Fruit fly (Drosophila melanogaster) whole organism, embryonic: Measurements from ENCODE around the gene CG18662.

ENCODE experiments used
- Adf1 ChIP-seq: fragments of 200-800 bp; sonication (Bioruptor generic); IDR thresholded peaks from 2 replicates; pipeline ENCODE4 v1.3.6; 2022; ENCODE audit warnings: missing biosample characterization, missing genetic modification characterization
- Bgb ChIP-seq: fragments of 200-800 bp; sonication (Bioruptor generic); IDR thresholded peaks from 2 replicates; pipeline ENCODE4 v1.3.6; 2022; ENCODE audit warnings: missing biosample characterization, missing genetic modification characterization; ENCODE audit not compliant: partially characterized antibody
- Bteb2 ChIP-seq: fragments of 200-800 bp; sonication (Bioruptor generic); optimal IDR thresholded peaks from 2 replicates; lab custom pipeline; 2016; ENCODE audit warnings: missing biosample characterization, missing genetic modification characterization
- CG11247 ChIP-seq: fragments of 200-800 bp; sonication (Bioruptor generic); IDR thresholded peaks from 2 replicates; pipeline ENCODE4 v1.3.6; 2022; ENCODE audit warnings: missing biosample characterization, missing genetic modification characterization
- CG11456 ChIP-seq: fragments of 200-800 bp; sonication (Bioruptor generic); IDR thresholded peaks from 3 replicates; pipeline ENCODE4 v1.3.6; 2022; ENCODE audit warnings: missing biosample characterization, missing genetic modification characterization
- CG11504 ChIP-seq: fragments of 200-800 bp; sonication (Bioruptor generic); optimal IDR thresholded peaks from 3 replicates; lab custom pipeline; 2019; ENCODE audit warnings: missing biosample characterization, mild to moderate bottlenecking, missing genetic modification characterization, moderate library complexity
- CG12744 ChIP-seq: fragments of 200-800 bp; sonication (Bioruptor generic); optimal IDR thresholded peaks from 2 replicates; lab custom pipeline; 2016; ENCODE audit warnings: missing biosample characterization, missing genetic modification characterization
- CG1529 ChIP-seq: fragments of 200-800 bp; sonication (Bioruptor generic); optimal IDR thresholded peaks from 3 replicates; lab custom pipeline; 2018; ENCODE audit warnings: missing biosample characterization, missing genetic modification characterization
- CG17568 ChIP-seq: fragments of 200-800 bp; sonication (Bioruptor generic); optimal IDR thresholded peaks from 2 replicates; lab custom pipeline; 2018; ENCODE audit warnings: missing biosample characterization, mild to moderate bottlenecking, missing genetic modification characterization, moderate library complexity
- CG17802 ChIP-seq: fragments of 200-800 bp; sonication (Bioruptor generic); optimal IDR thresholded peaks from 2 replicates; lab custom pipeline; 2018; ENCODE audit warnings: missing biosample characterization, mild to moderate bottlenecking, missing genetic modification characterization, moderate library complexity
- CG2129 ChIP-seq: fragments of 200-800 bp; sonication (Bioruptor generic); IDR thresholded peaks from 2 replicates; pipeline ENCODE4 v1.3.6; 2022; ENCODE audit warnings: missing biosample characterization, missing genetic modification characterization; ENCODE audit not compliant: partially characterized antibody
- CG2875 ChIP-seq: fragments of 200-800 bp; sonication (Bioruptor generic); optimal IDR thresholded peaks from 2 replicates; lab custom pipeline; 2017; ENCODE audit warnings: missing biosample characterization, mild to moderate bottlenecking, missing genetic modification characterization, missing genetic modification reagents
- CG3163 ChIP-seq: fragments of 200-800 bp; sonication (Bioruptor generic); optimal IDR thresholded peaks from 3 replicates; lab custom pipeline; 2016; ENCODE audit warnings: missing biosample characterization, missing genetic modification characterization
- CG3838 ChIP-seq: fragments of 200-800 bp; sonication (Bioruptor generic); optimal IDR thresholded peaks from 3 replicates; lab custom pipeline; 2016; ENCODE audit warnings: missing biosample characterization, missing genetic modification characterization
- CG3847 ChIP-seq: fragments of 200-800 bp; sonication (Bioruptor generic); IDR thresholded peaks from 2 replicates; pipeline ENCODE4 v1.3.6; 2022; ENCODE audit warnings: missing biosample characterization, missing genetic modification characterization
- CG42726 ChIP-seq: fragments of 200-800 bp; sonication (Bioruptor generic); IDR thresholded peaks from 2 replicates; pipeline ENCODE4 v1.3.6; 2022; ENCODE audit warnings: missing biosample characterization, missing genetic modification characterization; ENCODE audit not compliant: partially characterized antibody
- CG4404 ChIP-seq: fragments of 200-800 bp; sonication (Bioruptor generic); IDR thresholded peaks from 2 replicates; pipeline ENCODE4 v1.3.6; 2022; ENCODE audit warnings: missing biosample characterization, missing genetic modification characterization
- CG6791 ChIP-seq: fragments of 200-800 bp; sonication (Bioruptor generic); IDR thresholded peaks from 3 replicates; pipeline ENCODE4 v1.3.6; 2022; ENCODE audit warnings: missing biosample characterization, missing genetic modification characterization; ENCODE audit not compliant: partially characterized antibody
- CG7987 ChIP-seq: fragments of 200-800 bp; sonication (Bioruptor generic); optimal IDR thresholded peaks from 2 replicates; lab custom pipeline; 2018; ENCODE audit warnings: missing biosample characterization, mild to moderate bottlenecking, missing genetic modification characterization, moderate library complexity
- CG9215 ChIP-seq: fragments of 200-800 bp; sonication (Bioruptor generic); IDR thresholded peaks from 2 replicates; pipeline ENCODE4 v1.3.6; 2022; ENCODE audit warnings: missing biosample characterization, missing genetic modification characterization
- E2f1 ChIP-seq: fragments of 200-800 bp; sonication (Bioruptor generic); IDR thresholded peaks from 2 replicates; pipeline ENCODE4 v1.3.6; 2022; ENCODE audit warnings: missing biosample characterization, missing genetic modification characterization
- Fer2 ChIP-seq: fragments of 200-800 bp; sonication (Bioruptor generic); optimal IDR thresholded peaks from 2 replicates; lab custom pipeline; 2018; ENCODE audit warnings: missing biosample characterization, mild to moderate bottlenecking, missing genetic modification characterization, moderate library complexity
- Gug ChIP-seq: fragments of 200-800 bp; sonication (Bioruptor generic); IDR thresholded peaks from 4 replicates; pipeline ENCODE4 v1.3.6; 2022; ENCODE audit warnings: missing biosample characterization, missing genetic modification characterization
- Hand ChIP-seq: fragments of 200-800 bp; sonication (Bioruptor generic); optimal IDR thresholded peaks from 2 replicates; lab custom pipeline; 2017; ENCODE audit warnings: mild to moderate bottlenecking, missing biosample characterization, missing genetic modification reagents, missing genetic modification characterization
- Hsf ChIP-seq: fragments of 200-800 bp; sonication (Bioruptor generic); optimal IDR thresholded peaks from 3 replicates; lab custom pipeline; 2016; ENCODE audit warnings: missing biosample characterization, missing genetic modification characterization
- NC2α ChIP-seq: fragments of 200-800 bp; sonication (Bioruptor generic); optimal IDR thresholded peaks from 2 replicates; lab custom pipeline; 2016; ENCODE audit warnings: missing biosample characterization, missing genetic modification characterization
- NfI ChIP-seq: fragments of 200-800 bp; sonication (Bioruptor generic); optimal IDR thresholded peaks from 3 replicates; lab custom pipeline; 2018; ENCODE audit warnings: missing biosample characterization, mild to moderate bottlenecking, missing genetic modification characterization, moderate library complexity
- Oaz ChIP-seq: fragments of 200-800 bp; sonication (Bioruptor generic); IDR thresholded peaks from 2 replicates; pipeline ENCODE4 v1.3.6; 2022; ENCODE audit warnings: missing biosample characterization, missing genetic modification characterization
- al ChIP-seq: fragments of 200-800 bp; sonication (Bioruptor generic); IDR thresholded peaks from 2 replicates; pipeline ENCODE4 v1.3.6; 2022; ENCODE audit warnings: missing biosample characterization, missing genetic modification characterization
- cato ChIP-seq: fragments of 200-800 bp; sonication (Bioruptor generic); optimal IDR thresholded peaks from 2 replicates; lab custom pipeline; 2016; ENCODE audit warnings: missing biosample characterization, missing genetic modification characterization, borderline replicate concordance
- caup ChIP-seq: fragments of 200-800 bp; sonication (Bioruptor generic); optimal IDR thresholded peaks from 3 replicates; lab custom pipeline; 2017; ENCODE audit warnings: missing biosample characterization, mild to moderate bottlenecking, missing genetic modification characterization, moderate library complexity; ENCODE audit not compliant: severe bottlenecking
- cg ChIP-seq: fragments of 200-800 bp; sonication (Bioruptor generic); optimal IDR thresholded peaks from 3 replicates; lab custom pipeline; 2019; ENCODE audit warnings: missing biosample characterization, mild to moderate bottlenecking, missing genetic modification characterization, moderate library complexity
- chm ChIP-seq: fragments of 200-800 bp; sonication (Bioruptor generic); IDR thresholded peaks from 2 replicates; pipeline ENCODE4 v1.3.6; 2022; ENCODE audit warnings: missing biosample characterization, missing genetic modification characterization
- dati ChIP-seq: fragments of 200-800 bp; sonication (Bioruptor generic); IDR thresholded peaks from 2 replicates; pipeline ENCODE4 v1.3.6; 2022; ENCODE audit warnings: missing biosample characterization, missing genetic modification characterization
- eyg ChIP-seq: fragments of 200-800 bp; sonication (Bioruptor generic); optimal IDR thresholded peaks from 3 replicates; lab custom pipeline; 2016; ENCODE audit warnings: missing biosample characterization, missing genetic modification characterization
- gcm ChIP-seq: fragments of 200-800 bp; sonication (Bioruptor generic); optimal IDR thresholded peaks from 2 replicates; lab custom pipeline; 2019; ENCODE audit warnings: missing biosample characterization, mild to moderate bottlenecking, missing genetic modification characterization, moderate library complexity
- gro ChIP-seq: fragments of 200-800 bp; sonication (Bioruptor generic); optimal IDR thresholded peaks from 2 replicates; lab custom pipeline; 2016; ENCODE audit warnings: missing biosample characterization, missing genetic modification characterization
- gt ChIP-seq: fragments of 200-800 bp; sonication (Bioruptor generic); IDR thresholded peaks from 2 replicates; pipeline ENCODE4 v1.3.6; 2022; ENCODE audit warnings: missing biosample characterization, missing genetic modification characterization
- jing ChIP-seq: fragments of 200-800 bp; sonication (Bioruptor generic); optimal IDR thresholded peaks from 2 replicates; lab custom pipeline; 2018; ENCODE audit warnings: missing biosample characterization, mild to moderate bottlenecking, missing genetic modification characterization
- jumu ChIP-seq: fragments of 200-800 bp; sonication (Bioruptor generic); optimal IDR thresholded peaks from 3 replicates; lab custom pipeline; 2016; ENCODE audit warnings: missing biosample characterization, missing genetic modification characterization
- ken ChIP-seq: fragments of 200-800 bp; sonication (Bioruptor generic); IDR thresholded peaks from 3 replicates; pipeline ENCODE4 v1.3.6; 2022; ENCODE audit warnings: missing biosample characterization, missing genetic modification characterization
- lola ChIP-seq, 3 experiments: fragments of >200 bp in 2 of 3; fragments of 200-800 bp in 1 of 3; sonication (Bioruptor generic) in 1 of 3; optimal IDR thresholded peaks; 2 replicates each; lab custom pipeline; 2017 to 2019; ENCODE audit warnings: missing biosample characterization in 3 of 3, missing genetic modification characterization in 3 of 3, mild to moderate bottlenecking in 1 of 3, moderate library complexity in 1 of 3
- odd ChIP-seq: fragments of 200-800 bp; sonication (Bioruptor generic); optimal IDR thresholded peaks from 2 replicates; lab custom pipeline; 2017; ENCODE audit warnings: missing biosample characterization, mild to moderate bottlenecking, missing genetic modification characterization
- pfk ChIP-seq: fragments of 200-800 bp; sonication (Bioruptor generic); optimal IDR thresholded peaks from 2 replicates; lab custom pipeline; 2018; ENCODE audit warnings: missing biosample characterization, mild to moderate bottlenecking, missing genetic modification characterization, moderate library complexity
- pho ChIP-seq: fragments of 200-800 bp; sonication (Bioruptor generic); optimal IDR thresholded peaks from 2 replicates; lab custom pipeline; 2016; ENCODE audit warnings: missing biosample characterization, missing genetic modification characterization
- row ChIP-seq: fragments of 200-800 bp; sonication (Bioruptor generic); IDR thresholded peaks from 3 replicates; pipeline ENCODE4 v1.3.6; 2022; ENCODE audit warnings: missing biosample characterization, missing genetic modification characterization
- stc ChIP-seq: fragments of 200-800 bp; sonication (Bioruptor generic); IDR thresholded peaks from 2 replicates; pipeline ENCODE4 v1.3.6; 2022; ENCODE audit warnings: missing biosample characterization, missing genetic modification characterization
- tgo ChIP-seq: fragments of 200-800 bp; sonication (Bioruptor generic); IDR thresholded peaks from 3 replicates; pipeline ENCODE4 v1.3.6; 2022; ENCODE audit warnings: missing biosample characterization, missing genetic modification characterization
- unc-4 ChIP-seq: fragments of 200-800 bp; sonication (Bioruptor generic); IDR thresholded peaks from 2 replicates; pipeline ENCODE4 v1.3.6; 2022; ENCODE audit warnings: missing biosample characterization, missing genetic modification characterization; ENCODE audit not compliant: partially characterized antibody
- unpg ChIP-seq: fragments of 200-800 bp; sonication (Bioruptor generic); optimal IDR thresholded peaks from 3 replicates; lab custom pipeline; 2018; ENCODE audit warnings: missing biosample characterization, mild to moderate bottlenecking, missing genetic modification characterization, moderate library complexity

CG18662 gene

DNA sequence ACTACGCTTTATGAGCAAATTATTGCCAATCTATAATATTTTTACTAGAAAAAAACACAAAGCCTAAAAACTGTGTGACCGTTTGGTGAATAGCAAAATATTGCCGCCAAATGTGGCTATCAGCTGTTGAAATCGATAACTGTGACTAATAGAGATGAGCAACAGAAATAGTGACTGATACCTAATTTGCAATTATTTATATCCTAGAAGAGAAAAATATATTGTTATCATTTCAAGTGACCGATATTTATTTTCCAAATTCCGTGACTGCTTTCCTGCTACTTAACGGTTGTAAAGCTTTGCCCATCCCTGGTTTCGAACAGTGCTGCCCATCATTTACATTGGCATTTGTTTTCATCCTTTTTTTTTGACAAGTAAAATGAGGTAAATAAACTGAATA is 16.8 kb downstream of the CG18662 start, which contains the start of the genes alien and CG18661:
Gene alien (minus strand): TSS at position 95 of the 400 bp plus-strand sequence.
Gene CG18661 (plus strand): TSS at position 321 of the 400 bp plus-strand sequence.
- TF ChIP-seq jumu (peak; percentile 94), CG11247 (GFP tag; lab: Robert Waterston, UW) (peak; percentile 86), al (GFP tag; lab: Robert Waterston, UW) (peak; percentile 88), CG4404 (GFP tag; lab: Robert Waterston, UW) (peak; percentile 87), Oaz (peak; percentile 95), cato (peak; percentile 32), CG9215 (GFP tag; lab: Robert Waterston, UW) (peak; percentile 90), CG6791 (GFP tag; lab: Robert Waterston, UW) (no peak), gro (GFP tag; lab: Kevin White, UChicago) (peak; percentile 65), CG11456 (GFP tag; lab: Robert Waterston, UW) (peak; percentile 94), jing (GFP tag; lab: Kevin White, UChicago) (peak; percentile 87), Fer2 (tag; lab: Kevin White, UChicago) (peak; percentile 43), CG2875 (GFP tag; lab: Kevin White, UChicago) (peak; percentile 11), NfI (GFP tag; lab: Kevin White, UChicago) (peak; percentile 95), odd (GFP tag; lab: Kevin White, UChicago) (no peak), gt (GFP tag; lab: Robert Waterston, UW) (peak; percentile 49; the same call in 1 of the 2 replicates), tgo (peak; percentile 87), pfk (GFP tag; lab: Kevin White, UChicago) (no peak), CG7987 (GFP tag; lab: Kevin White, UChicago) (peak; percentile 54), E2f1 (GFP tag; lab: Robert Waterston, UW) (peak; percentile 84), Hsf (peak; percentile 85), CG17568 (GFP tag; lab: Kevin White, UChicago) (no peak), Gug (peak; percentile 92), CG1529 (GFP tag; lab: Kevin White, UChicago) (no peak), CG42726 (GFP tag; lab: Robert Waterston, UW) (no peak), lola (GFP tag; optimal IDR thresholded peaks at IDR 0.05; lab: Kevin White, UChicago) (peak in 1 of 3 experiments; percentile 87), pho (peak; percentile 83), CG2129 (peak; percentile 45; the same call in 1 of the 2 replicates), row (peak; percentile 97), CG17802 (tag; lab: Kevin White, UChicago) (peak; percentile 9), CG12744 (GFP tag; lab: Kevin White, UChicago) (peak; percentile 91), unpg (peak; percentile 70), unc-4 (GFP tag; lab: Robert Waterston, UW) (peak; percentile 57), Bteb2 (GFP tag; lab: Kevin White, UChicago) (peak; percentile 67), Hand (GFP tag; lab: Kevin White, UChicago) (no peak), chm (GFP tag; lab: Robert Waterston, UW) (peak; percentile 89), CG3163 (peak; percentile 55), NC2α (GFP tag; lab: Kevin White, UChicago) (peak; percentile 36), cg (GFP tag; lab: Kevin White, UChicago) (no peak), ken (GFP tag; lab: Robert Waterston, UW) (peak; percentile 91), dati (GFP tag; lab: Robert Waterston, UW) (no peak), CG3847 (GFP tag; lab: Robert Waterston, UW) (peak; percentile 98), gcm (GFP tag; lab: Kevin White, UChicago) (peak; percentile 30), stc (GFP tag; lab: Robert Waterston, UW) (peak; percentile 60), caup (GFP tag; lab: Kevin White, UChicago) (peak; percentile 82), CG11504 (tag; lab: Kevin White, UChicago) (peak; percentile 90), Bgb (peak; percentile 40; the same call in 1 of the 2 replicates), eyg (GFP tag; lab: Kevin White, UChicago) (peak; percentile 78), CG3838 (peak; percentile 74), Adf1 (GFP tag; lab: Robert Waterston, UW) (peak; percentile 55)
